Worm (Caenorhabditis elegans) whole organism, early embryonic: ENCODE data around the gene Y73C8C.3.

Experiments
- B0310.2 ChIP-seq: sonication (generic microtip); optimal IDR thresholded peaks from 2 replicates; lab custom pipeline; 2016; ENCODE audit warnings: mild to moderate bottlenecking, missing genetic modification characterization, missing compliant biosample characterization
- F13C5.2 ChIP-seq: sonication (generic microtip); optimal IDR thresholded peaks from 2 replicates; lab custom pipeline; 2017; ENCODE audit warnings: mild to moderate bottlenecking, missing genetic modification characterization, inconsistent platforms, missing compliant biosample characterization
- aly-1 ChIP-seq: sonication (generic microtip); optimal IDR thresholded peaks from 2 replicates; lab custom pipeline; 2016; ENCODE audit warnings: missing genetic modification characterization, missing compliant biosample characterization
- ama-1 ChIP-seq: fragments of 150-350 bp; optimal IDR thresholded peaks from 2 replicates; lab custom pipeline; 2014
- ceh-13 ChIP-seq: fragments of 200-800 bp; sonication (Bioruptor generic); optimal IDR thresholded peaks from 2 replicates; lab custom pipeline; 2018; ENCODE audit warnings: mild to moderate bottlenecking, missing genetic modification characterization, missing compliant biosample characterization
- ceh-36 ChIP-seq: sonication (generic microtip); optimal IDR thresholded peaks from 2 replicates; lab custom pipeline; 2016; ENCODE audit warnings: missing genetic modification characterization, inconsistent platforms, missing compliant biosample characterization
- ets-7 ChIP-seq: sonication (generic microtip); optimal IDR thresholded peaks from 2 replicates; lab custom pipeline; 2016; ENCODE audit warnings: missing genotype, missing genetic modification characterization, missing compliant biosample characterization
- flt-1 ChIP-seq: fragments of 200-800 bp; sonication (Bioruptor generic); IDR thresholded peaks from 2 replicates; pipeline ENCODE4 v1.3.6; 2022; ENCODE audit warnings: missing genetic modification characterization, missing compliant biosample characterization
- hmbx-1 ChIP-seq: sonication (generic microtip); optimal IDR thresholded peaks from 2 replicates; lab custom pipeline; 2016; ENCODE audit warnings: mild to moderate bottlenecking, missing genetic modification characterization, missing compliant biosample characterization
- hmg-4 ChIP-seq: fragments of 200-800 bp; sonication (Bioruptor generic); optimal IDR thresholded peaks from 2 replicates; lab custom pipeline; 2018; ENCODE audit warnings: mild to moderate bottlenecking, missing genetic modification characterization, missing compliant biosample characterization
- hnd-1 ChIP-seq: sonication (generic microtip); optimal IDR thresholded peaks from 2 replicates; lab custom pipeline; 2016; ENCODE audit warnings: missing genetic modification characterization, missing compliant biosample characterization
- pes-1 ChIP-seq: fragments of 200-800 bp; sonication (Bioruptor generic); IDR thresholded peaks from 2 replicates; pipeline ENCODE4 v1.3.6; 2022; ENCODE audit warnings: missing genetic modification reagents, missing genetic modification characterization, missing compliant biosample characterization
- scrt-1 ChIP-seq: fragments of 200-800 bp; sonication (Bioruptor generic); IDR thresholded peaks from 2 replicates; pipeline ENCODE4 v1.3.6; 2022; ENCODE audit warnings: missing genetic modification characterization, missing compliant biosample characterization
- sea-1 ChIP-seq: fragments of 200-800 bp; sonication (Bioruptor generic); conservative IDR thresholded peaks from 2 replicates; pipeline ENCODE4 v1.3.6; 2022; ENCODE audit warnings: missing genetic modification characterization, missing compliant biosample characterization
- tbx-11 ChIP-seq: fragments of 200-800 bp; sonication (Bioruptor generic); IDR thresholded peaks from 2 replicates; pipeline ENCODE4 v1.3.6; 2022; ENCODE audit warnings: missing genetic modification characterization, missing compliant biosample characterization
- tbx-37 ChIP-seq: fragments of 200-800 bp; sonication (Bioruptor generic); conservative IDR thresholded peaks from 2 replicates; pipeline ENCODE4 v1.3.6; 2022; ENCODE audit warnings: missing genetic modification reagents, missing genetic modification characterization, missing compliant biosample characterization
- tra-4 ChIP-seq: sonication (generic microtip); optimal IDR thresholded peaks from 2 replicates; lab custom pipeline; 2017; ENCODE audit warnings: missing genetic modification characterization, missing compliant biosample characterization

The Y73C8C.3 gene

ce11 chrV:3124912-3125311 lies 9.8 kb downstream of the Y73C8C.3 start, which contains the start of gene Y73C8C.12:
Gene Y73C8C.12, plus strand, starts transcription at chrV:3125212.
- no peak for TF ChIP-seq F13C5.2
- no peak for TF ChIP-seq ets-7 (tag; lab: Kevin White, UChicago)

DNA sequence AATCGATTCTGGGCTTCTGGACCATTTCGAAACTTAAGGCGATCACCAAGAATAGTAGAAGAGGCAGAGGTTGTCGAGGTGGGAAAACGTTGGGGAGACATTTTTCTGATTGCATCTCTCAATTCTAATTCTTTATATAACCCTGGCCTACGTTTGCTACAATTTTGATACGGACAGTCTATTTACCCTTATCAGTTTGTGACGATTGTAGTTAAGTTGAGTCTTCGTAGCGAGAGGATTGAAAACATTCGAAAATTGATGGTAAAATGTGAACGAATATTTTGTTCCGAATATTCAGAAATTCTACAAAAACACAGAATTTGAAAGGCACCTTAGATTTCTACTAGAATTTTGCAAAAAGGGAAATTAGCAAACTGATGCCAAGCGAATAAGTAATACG lies 12.6 kb downstream of the Y73C8C.3 start, which contains the start of gene Y73C8C.10:
TSS of gene Y73C8C.10 (minus strand) at position 101 of the 400 bp plus-strand sequence.
- TF ChIP-seq aly-1 (tag; lab: Kevin White, UChicago) (no peak), ets-7 (tag; lab: Kevin White, UChicago) (no peak), flt-1 (GFP tag; lab: Robert Waterston, UW) (no peak), sea-1 (no peak), F13C5.2 (no peak), pes-1 (GFP tag; lab: Robert Waterston, UW) (no peak), tbx-11 (GFP tag; lab: Robert Waterston, UW) (no peak), scrt-1 (no peak), B0310.2 (tag; lab: Kevin White, UChicago) (no peak), tbx-37 (no peak), hmg-4 (GFP tag; lab: Kevin White, UChicago) (no peak), ama-1 (lab: Kevin White, UChicago) (no peak), ceh-36 (no peak), tra-4 (tag; lab: Kevin White, UChicago) (no peak), hmbx-1 (tag; lab: Kevin White, UChicago) (no peak)

- TF ChIP-seq ceh-13 (GFP tag; lab: Kevin White, UChicago) (no peak), ama-1 (lab: Kevin White, UChicago) (no peak), F13C5.2 (no peak), hmbx-1 (tag; lab: Kevin White, UChicago) (no peak), pes-1 (GFP tag; lab: Robert Waterston, UW) (no peak), hmg-4 (GFP tag; lab: Kevin White, UChicago) (no peak)
Measured at ce11 chrV:3128803-3129202, 13.7 kb downstream of the Y73C8C.3 start, which contains the start of gene tat-6. Gene tat-6, plus strand, starts transcription at chrV:3129103.

DNA sequence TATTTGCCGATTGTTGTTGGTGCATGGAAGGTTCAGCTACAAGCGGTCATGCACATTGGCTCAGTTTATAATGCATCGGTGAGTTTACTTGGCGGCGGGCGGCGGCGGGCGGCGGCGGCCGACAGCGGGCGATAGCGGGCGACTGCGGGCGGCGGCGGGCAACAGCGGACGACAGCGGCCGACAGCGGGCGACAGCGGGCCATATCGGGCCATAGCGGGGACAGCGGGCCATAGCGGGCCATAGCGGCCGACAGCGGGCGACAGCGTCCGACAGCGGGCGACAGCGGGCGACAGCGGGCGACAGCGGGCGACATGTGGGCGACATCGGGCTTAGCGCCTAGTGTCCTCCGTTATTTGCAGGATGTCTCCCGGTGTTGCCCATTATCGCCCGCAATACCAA lies 17.0 kb downstream of the Y73C8C.3 start:
- TF ChIP-seq aly-1 (tag; lab: Kevin White, UChicago), result no peak
- TF ChIP-seq hmg-4 (GFP tag; lab: Kevin White, UChicago), result no peak
- 0 out of 2 replicates have a peak, but pooled peaks have one; percentile 30 for TF ChIP-seq pes-1 (GFP tag; lab: Robert Waterston, UW)

ce11 chrV:3133293-3133755 lies 18.3 kb downstream of the Y73C8C.3 start, which contains the start of gene F02C9.2:
Gene F02C9.2, plus strand, starts transcription at chrV:3133705.
- TF ChIP-seq hnd-1 (no peak), flt-1 (GFP tag; lab: Robert Waterston, UW) (no peak), sea-1 (no peak), tbx-37 (no peak), ama-1 (lab: Kevin White, UChicago) (no peak), tbx-11 (GFP tag; lab: Robert Waterston, UW) (no peak), ceh-13 (GFP tag; lab: Kevin White, UChicago) (no peak), aly-1 (tag; lab: Kevin White, UChicago) (no peak), tra-4 (tag; lab: Kevin White, UChicago) (no peak), F13C5.2 (no peak), hmbx-1 (tag; lab: Kevin White, UChicago) (no peak), pes-1 (GFP tag; lab: Robert Waterston, UW) (no peak), ceh-36 (no peak), ets-7 (tag; lab: Kevin White, UChicago) (no peak), scrt-1 (no peak), B0310.2 (tag; lab: Kevin White, UChicago) (no peak), hmg-4 (GFP tag; lab: Kevin White, UChicago) (no peak)

- TF ChIP-seq flt-1 (GFP tag; lab: Robert Waterston, UW), result no peak
- TF ChIP-seq hmbx-1 (tag; lab: Kevin White, UChicago), result no peak
- no peak for TF ChIP-seq pes-1 (GFP tag; lab: Robert Waterston, UW)
- TF ChIP-seq ceh-13 (GFP tag; lab: Kevin White, UChicago), result no peak
- no peak for TF ChIP-seq hnd-1
- TF ChIP-seq tbx-11 (GFP tag; lab: Robert Waterston, UW), result no peak
- TF ChIP-seq scrt-1, result no peak
- TF ChIP-seq aly-1 (tag; lab: Kevin White, UChicago), result no peak
- no peak for TF ChIP-seq B0310.2 (tag; lab: Kevin White, UChicago)
Measured at ce11 chrV:3138488-3138887, 23.4 kb downstream of the Y73C8C.3 start, which contains the start of the genes irld-3 and F02C9.1. Gene irld-3, minus strand, starts transcription at chrV:3138588. Gene F02C9.1, plus strand, starts transcription at chrV:3138703.

- TF ChIP-seq tra-4 (tag; lab: Kevin White, UChicago) (no peak), tbx-11 (GFP tag; lab: Robert Waterston, UW) (no peak), aly-1 (tag; lab: Kevin White, UChicago) (no peak), ceh-36 (no peak), scrt-1 (no peak), hnd-1 (no peak)
Measured at ce11 chrV:3141190-3141589, 26.1 kb downstream of the Y73C8C.3 start, which contains the start of gene srab-9. Gene srab-9, minus strand, starts transcription at chrV:3141290.

- TF ChIP-seq aly-1 (tag; lab: Kevin White, UChicago) (no peak), tbx-11 (GFP tag; lab: Robert Waterston, UW) (no peak), F13C5.2 (no peak), tbx-37 (no peak), hmg-4 (GFP tag; lab: Kevin White, UChicago) (no peak), ceh-36 (no peak), flt-1 (GFP tag; lab: Robert Waterston, UW) (no peak), B0310.2 (tag; lab: Kevin White, UChicago) (no peak), tra-4 (tag; lab: Kevin White, UChicago) (no peak), sea-1 (no peak), hmbx-1 (tag; lab: Kevin White, UChicago) (no peak), ets-7 (tag; lab: Kevin White, UChicago) (no peak), ceh-13 (GFP tag; lab: Kevin White, UChicago) (no peak), pes-1 (GFP tag; lab: Robert Waterston, UW) (no peak), ama-1 (lab: Kevin White, UChicago) (no peak), scrt-1 (no peak), hnd-1 (no peak)
Measured at ce11 chrV:3144494-3144893, 29.4 kb downstream of the Y73C8C.3 start, which contains the start of gene srab-10. Gene srab-10, minus strand, starts transcription at chrV:3144594.
